Fruit fly (Drosophila melanogaster) whole organism, embryonic: ENCODE measurements around the gene ClpP.

Source experiments
- Bteb2 ChIP-seq: fragments of 200-800 bp; sonication (Bioruptor generic); optimal IDR thresholded peaks from 2 replicates; lab custom pipeline; 2016; ENCODE audit warnings: missing biosample characterization, missing genetic modification characterization
- CG10274 ChIP-seq: fragments of 200-800 bp; sonication (Bioruptor generic); optimal IDR thresholded peaks from 3 replicates; lab custom pipeline; 2017; ENCODE audit warnings: missing biosample characterization, mild to moderate bottlenecking, missing genetic modification characterization
- CG10321 ChIP-seq: fragments of 200-800 bp; sonication (Bioruptor generic); IDR thresholded peaks from 2 replicates; pipeline ENCODE4 v1.3.6; 2022; ENCODE audit warnings: missing biosample characterization, missing genetic modification characterization
- CG11696 ChIP-seq: fragments of 200-800 bp; sonication (Bioruptor generic); IDR thresholded peaks from 2 replicates; pipeline ENCODE4 v1.3.6; 2022; ENCODE audit warnings: missing biosample characterization, missing genetic modification characterization
- CG12104 ChIP-seq: fragments of 200-800 bp; sonication (Bioruptor generic); optimal IDR thresholded peaks from 3 replicates; lab custom pipeline; 2016; ENCODE audit warnings: missing biosample characterization, missing genetic modification characterization
- CG13123 ChIP-seq: fragments of 200-800 bp; sonication (Bioruptor generic); optimal IDR thresholded peaks from 2 replicates; lab custom pipeline; 2016; ENCODE audit warnings: missing biosample characterization, missing genetic modification characterization
- CG13287 ChIP-seq: fragments of 200-800 bp; sonication (Bioruptor generic); IDR thresholded peaks from 2 replicates; pipeline ENCODE4 v1.3.6; 2022; ENCODE audit warnings: missing biosample characterization, missing genetic modification characterization; ENCODE audit not compliant: partially characterized antibody
- CG16815 ChIP-seq: fragments of 200-800 bp; sonication (Bioruptor generic); optimal IDR thresholded peaks from 3 replicates; lab custom pipeline; 2017; ENCODE audit warnings: missing biosample characterization, mild to moderate bottlenecking, missing genetic modification characterization
- CG17385 ChIP-seq: fragments of 200-800 bp; sonication (Bioruptor generic); optimal IDR thresholded peaks from 3 replicates; lab custom pipeline; 2018; ENCODE audit warnings: missing biosample characterization, mild to moderate bottlenecking, missing genetic modification characterization
- CG18764 ChIP-seq: fragments of 200-800 bp; sonication (Bioruptor generic); optimal IDR thresholded peaks from 3 replicates; lab custom pipeline; 2016; ENCODE audit warnings: missing biosample characterization, missing genetic modification characterization
- CG31224 ChIP-seq: fragments of 200-800 bp; sonication (Bioruptor generic); IDR thresholded peaks from 2 replicates; pipeline ENCODE4 v1.3.6; 2022; ENCODE audit warnings: missing biosample characterization, missing genetic modification characterization
- CG31388 ChIP-seq: fragments of 200-800 bp; sonication (Bioruptor generic); optimal IDR thresholded peaks from 2 replicates; lab custom pipeline; 2016; ENCODE audit warnings: missing biosample characterization, missing genetic modification characterization
- CG42726 ChIP-seq: fragments of 200-800 bp; sonication (Bioruptor generic); IDR thresholded peaks from 2 replicates; pipeline ENCODE4 v1.3.6; 2022; ENCODE audit warnings: missing biosample characterization, missing genetic modification characterization; ENCODE audit not compliant: partially characterized antibody
- CG4404 ChIP-seq: fragments of 200-800 bp; sonication (Bioruptor generic); IDR thresholded peaks from 2 replicates; pipeline ENCODE4 v1.3.6; 2022; ENCODE audit warnings: missing biosample characterization, missing genetic modification characterization
- CG5180 ChIP-seq: fragments of 200-800 bp; sonication (Bioruptor generic); optimal IDR thresholded peaks from 3 replicates; lab custom pipeline; 2017; ENCODE audit warnings: missing biosample characterization, missing genetic modification characterization, mild to moderate bottlenecking, moderate library complexity, missing genetic modification reagents
- CG5953 ChIP-seq: fragments of 200-800 bp; sonication (Bioruptor generic); IDR thresholded peaks from 2 replicates; pipeline ENCODE4 v1.3.6; 2022; ENCODE audit warnings: missing biosample characterization, missing genetic modification characterization
- CG6689 ChIP-seq: fragments of 200-800 bp; sonication (Bioruptor generic); IDR thresholded peaks from 2 replicates; pipeline ENCODE4 v1.3.6; 2022; ENCODE audit warnings: missing biosample characterization, missing genetic modification characterization
- CG7556 ChIP-seq: fragments of 200-800 bp; sonication (Bioruptor generic); optimal IDR thresholded peaks from 2 replicates; lab custom pipeline; 2017; ENCODE audit warnings: missing biosample characterization, mild to moderate bottlenecking, missing genetic modification characterization
- CG7987 ChIP-seq: fragments of 200-800 bp; sonication (Bioruptor generic); optimal IDR thresholded peaks from 2 replicates; lab custom pipeline; 2018; ENCODE audit warnings: missing biosample characterization, mild to moderate bottlenecking, missing genetic modification characterization, moderate library complexity
- CG8359 ChIP-seq: fragments of 200-800 bp; sonication (Bioruptor generic); optimal IDR thresholded peaks from 2 replicates; lab custom pipeline; 2017; ENCODE audit warnings: missing biosample characterization, mild to moderate bottlenecking, missing genetic modification characterization, borderline replicate concordance
- CG8765 ChIP-seq: fragments of 200-800 bp; sonication (Bioruptor generic); IDR thresholded peaks from 2 replicates; pipeline ENCODE4 v1.3.6; 2022; ENCODE audit warnings: missing biosample characterization, missing genetic modification characterization
- CrebB ChIP-seq: fragments of 200-800 bp; sonication (Bioruptor generic); optimal IDR thresholded peaks from 3 replicates; lab custom pipeline; 2018; ENCODE audit warnings: missing biosample characterization, mild to moderate bottlenecking, missing genetic modification characterization
- Dbx ChIP-seq: fragments of 200-800 bp; sonication (Bioruptor generic); IDR thresholded peaks from 3 replicates; pipeline ENCODE4 v1.3.6; 2022; ENCODE audit warnings: missing biosample characterization, missing genetic modification characterization
- Doc3 ChIP-seq: fragments of 200-800 bp; sonication (Bioruptor generic); IDR thresholded peaks from 3 replicates; pipeline ENCODE4 v1.3.6; 2022; ENCODE audit warnings: missing biosample characterization, missing genetic modification characterization; ENCODE audit not compliant: partially characterized antibody
- Hr51 ChIP-seq, 2 experiments: fragments of 200-800 bp; sonication (Bioruptor generic); optimal IDR thresholded peaks; 2 replicates in 1 of 2; 3 replicates in 1 of 2; lab custom pipeline; 2016 to 2018; ENCODE audit warnings: missing biosample characterization in 2 of 2, missing genetic modification characterization in 2 of 2, mild to moderate bottlenecking in 1 of 2, moderate library complexity in 1 of 2
- Kr ChIP-seq: fragments of 200-800 bp; sonication (Bioruptor generic); optimal IDR thresholded peaks from 2 replicates; lab custom pipeline; 2017; ENCODE audit warnings: missing biosample characterization, mild to moderate bottlenecking, missing genetic modification characterization
- Nf-YB ChIP-seq: fragments of 200-800 bp; sonication (Bioruptor generic); optimal IDR thresholded peaks from 3 replicates; lab custom pipeline; 2019; ENCODE audit warnings: missing biosample characterization, mild to moderate bottlenecking, missing genetic modification characterization, moderate library complexity
- Scr ChIP-seq: fragments of 200-800 bp; sonication (Bioruptor generic); IDR thresholded peaks from 2 replicates; pipeline ENCODE4 v1.3.6; 2022; ENCODE audit warnings: missing biosample characterization, missing genetic modification characterization; ENCODE audit not compliant: partially characterized antibody
- Six4 ChIP-seq: fragments of 200-800 bp; sonication (Bioruptor generic); optimal IDR thresholded peaks from 2 replicates; lab custom pipeline; 2016; ENCODE audit warnings: missing biosample characterization, missing genetic modification characterization
- Sry-δ ChIP-seq: fragments of 200-800 bp; sonication (Bioruptor generic); optimal IDR thresholded peaks from 2 replicates; lab custom pipeline; 2016; ENCODE audit warnings: missing biosample characterization, missing genetic modification characterization
- Tbp ChIP-seq: fragments of >200 bp; optimal IDR thresholded peaks from 2 replicates; lab custom pipeline; 2018; ENCODE audit warnings: missing biosample characterization, missing genetic modification characterization
- Usf ChIP-seq: fragments of 200-800 bp; sonication (Bioruptor generic); optimal IDR thresholded peaks from 2 replicates; lab custom pipeline; 2017; ENCODE audit warnings: missing genotype, missing biosample characterization, missing genetic modification characterization
- Xbp1 ChIP-seq: fragments of 200-800 bp; sonication (Bioruptor generic); optimal IDR thresholded peaks from 3 replicates; lab custom pipeline; 2016; ENCODE audit warnings: missing biosample characterization, mild to moderate bottlenecking, missing genetic modification characterization
- YL-1 ChIP-seq: fragments of 200-800 bp; sonication (Bioruptor generic); optimal IDR thresholded peaks from 3 replicates; lab custom pipeline; 2017; ENCODE audit warnings: missing biosample characterization, mild to moderate bottlenecking, missing genetic modification characterization
- al ChIP-seq: fragments of 200-800 bp; sonication (Bioruptor generic); IDR thresholded peaks from 2 replicates; pipeline ENCODE4 v1.3.6; 2022; ENCODE audit warnings: missing biosample characterization, missing genetic modification characterization
- ase ChIP-seq: fragments of 200-800 bp; sonication (Bioruptor generic); IDR thresholded peaks from 3 replicates; pipeline ENCODE4 v1.3.6; 2022; ENCODE audit warnings: missing biosample characterization, missing genetic modification characterization
- br ChIP-seq: fragments of >200 bp; optimal IDR thresholded peaks from 2 replicates; lab custom pipeline; 2017
- cas ChIP-seq: fragments of 200-800 bp; sonication (Bioruptor generic); IDR thresholded peaks from 2 replicates; pipeline ENCODE4 v1.3.6; 2022; ENCODE audit warnings: missing biosample characterization, missing genetic modification characterization
- croc ChIP-seq: fragments of 200-800 bp; sonication (Bioruptor generic); conservative IDR thresholded peaks from 3 replicates; pipeline ENCODE4 v1.3.6; 2022; ENCODE audit warnings: missing biosample characterization, missing genetic modification characterization
- crp ChIP-seq, 2 experiments: fragments of 200-800 bp; sonication (Bioruptor generic); optimal IDR thresholded peaks; 2 replicates in 1 of 2; 3 replicates in 1 of 2; lab custom pipeline; 2017; ENCODE audit warnings: missing biosample characterization in 2 of 2, missing genetic modification characterization in 2 of 2, mild to moderate bottlenecking in 1 of 2, moderate library complexity in 1 of 2
- fd96Cb ChIP-seq: fragments of 200-800 bp; sonication (Bioruptor generic); optimal IDR thresholded peaks from 2 replicates; lab custom pipeline; 2018; ENCODE audit warnings: missing biosample characterization, mild to moderate bottlenecking, missing genetic modification characterization, moderate library complexity
- grau ChIP-seq: fragments of 200-800 bp; optimal IDR thresholded peaks from 3 replicates; lab custom pipeline; 2019; ENCODE audit warnings: missing biosample characterization, mild to moderate bottlenecking, missing genetic modification characterization, moderate library complexity
- lov ChIP-seq, 2 experiments: fragments of 200-800 bp in 1 of 2; fragments of >200 bp in 1 of 2; sonication (Bioruptor generic) in 1 of 2; IDR thresholded peaks in 1 of 2; optimal IDR thresholded peaks in 1 of 2; 2 replicates in 1 of 2; 3 replicates in 1 of 2; pipeline versions ENCODE4 v1.3.6 to Lab custom; 2017 to 2022; ENCODE audit warnings: missing biosample characterization in 1 of 2, missing genetic modification characterization in 1 of 2
- nerfin-1 ChIP-seq: fragments of 200-800 bp; sonication (Bioruptor generic); optimal IDR thresholded peaks from 3 replicates; lab custom pipeline; 2019; ENCODE audit warnings: missing biosample characterization, mild to moderate bottlenecking, missing genetic modification characterization, moderate library complexity
- nmo ChIP-seq: fragments of 200-800 bp; sonication (Bioruptor generic); optimal IDR thresholded peaks from 2 replicates; lab custom pipeline; 2018; ENCODE audit warnings: missing biosample characterization, mild to moderate bottlenecking, missing genetic modification characterization, moderate library complexity
- pum ChIP-seq: fragments of 200-800 bp; sonication (Bioruptor generic); optimal IDR thresholded peaks from 2 replicates; lab custom pipeline; 2016; ENCODE audit warnings: missing biosample characterization, missing genetic modification characterization
- run ChIP-seq: fragments of 200-800 bp; sonication (Bioruptor generic); optimal IDR thresholded peaks from 3 replicates; lab custom pipeline; 2018; ENCODE audit warnings: missing biosample characterization, mild to moderate bottlenecking, missing genetic modification characterization
- slbo ChIP-seq: fragments of 200-800 bp; sonication (Bioruptor generic); IDR thresholded peaks from 2 replicates; pipeline ENCODE4 v1.3.6; 2022; ENCODE audit warnings: missing biosample characterization, missing genetic modification characterization
- trh ChIP-seq: fragments of 200-800 bp; sonication (Bioruptor generic); optimal IDR thresholded peaks from 2 replicates; lab custom pipeline; 2016; ENCODE audit warnings: missing biosample characterization, missing genetic modification characterization
- ttk ChIP-seq: fragments of 200-800 bp; sonication (Bioruptor generic); IDR thresholded peaks from 2 replicates; pipeline ENCODE4 v2.1.2; 2022; ENCODE audit warnings: missing biosample characterization, missing genetic modification characterization
- usp ChIP-seq: fragments of >200 bp; optimal IDR thresholded peaks from 2 replicates; lab custom pipeline; 2017; ENCODE audit warnings: missing biosample characterization, missing genetic modification characterization

Gene ClpP

dm6 chr2L:10366525-10366924, 9.9 kb downstream of the ClpP start, which contains the start of gene CG5056 (continued):
- TF ChIP-seq ttk (GFP tag; lab: Robert Waterston, UW) (no peak), CG10274 (no peak), CG13287 (0 out of 2 replicates have a peak, but pooled peaks have one; percentile 39), cas (GFP tag; lab: Robert Waterston, UW) (no peak), ase (GFP tag; lab: Robert Waterston, UW) (no peak), Scr (GFP tag; lab: Robert Waterston, UW) (peak; percentile 26; the same call in 1 of the 2 replicates), CG8359 (no peak), nerfin-1 (tag; lab: Kevin White, UChicago) (peak; percentile 12), CG31388 (no peak), Nf-YB (GFP tag; lab: Kevin White, UChicago) (no peak), CG42726 (no peak), Six4 (GFP tag; lab: Kevin White, UChicago) (no peak), Dbx (GFP tag; lab: Robert Waterston, UW) (no peak), YL-1 (GFP tag; lab: Kevin White, UChicago) (peak; percentile 78), Doc3 (GFP tag; lab: Robert Waterston, UW) (no peak), CG12104 (GFP tag; lab: Kevin White, UChicago) (no peak), run (tag; lab: Kevin White, UChicago) (no peak), Hr51 (GFP tag; optimal IDR thresholded peaks at IDR 0.05; lab: Kevin White, UChicago) (no peak), Xbp1 (GFP tag; lab: Kevin White, UChicago) (peak; percentile 28), lov (optimal IDR thresholded peaks at IDR 0.05; lab: Kevin White, UChicago) (no peak), lov (GFP tag; IDR thresholded peaks at IDR 0.05; lab: Robert Waterston, UW) (no peak), pum (GFP tag; lab: Kevin White, UChicago) (no peak), CG31224 (GFP tag; lab: Robert Waterston, UW) (no peak), Usf (no peak), CG5180 (GFP tag; lab: Kevin White, UChicago) (no peak), CG5953 (GFP tag; lab: Robert Waterston, UW) (no peak), nmo (GFP tag; lab: Kevin White, UChicago) (peak; percentile 64), CG6689 (no peak), usp (GFP tag; lab: Kevin White, UChicago) (no peak), CG7556 (GFP tag; lab: Kevin White, UChicago) (no peak), CrebB (tag; lab: Kevin White, UChicago) (no peak), CG17385 (GFP tag; lab: Kevin White, UChicago) (no peak), croc (GFP tag; lab: Robert Waterston, UW) (no peak), CG11696 (GFP tag; lab: Robert Waterston, UW) (no peak), CG10321 (no peak), crp (GFP tag; optimal IDR thresholded peaks at IDR 0.05; lab: Kevin White, UChicago) (peak in 1 of 2 experiments; percentile 66), CG4404 (GFP tag; lab: Robert Waterston, UW) (no peak), trh (GFP tag; lab: Kevin White, UChicago) (no peak), Kr (no peak), Sry-δ (GFP tag; lab: Kevin White, UChicago) (peak; percentile 26), CG16815 (GFP tag; lab: Kevin White, UChicago) (no peak), Bteb2 (no peak), br (no peak), CG13123 (GFP tag; lab: Kevin White, UChicago) (no peak), CG8765 (GFP tag; lab: Robert Waterston, UW) (no peak), slbo (peak; percentile 43; the same call in 1 of the 2 replicates), CG7987 (GFP tag; lab: Kevin White, UChicago) (peak; percentile 5), al (GFP tag; lab: Robert Waterston, UW) (no peak; the same call in 1 of the 2 replicates), CG18764 (GFP tag; lab: Kevin White, UChicago) (no peak), Tbp (GFP tag; lab: Kevin White, UChicago) (no peak), grau (tag; lab: Kevin White, UChicago) (peak; percentile 34), fd96Cb (tag; lab: Kevin White, UChicago) (no peak)
